Worm (Caenorhabditis elegans): Measurements from ENCODE around the gene F21C10.1.

ce11 chrV:9094060-9094628 is 38.0 kb upstream of the F21C10.1 start:
- no peak for TF ChIP-seq nhr-237 (tag; optimal IDR thresholded peaks at IDR 0.05)
- TF ChIP-seq nfya-1 (tag; optimal IDR thresholded peaks at IDR 0.05; ENCODE audit: insufficient read depth): peak; percentile 14

All from whole organism, L3 larva.